Worm (Caenorhabditis elegans): Measurements from ENCODE around the gene Y4C6B.2.
"Not testable (repeated sequence)": the region's sequence is repeated elsewhere in the genome, so short reads cannot be mapped to it uniquely, and the experiment has no call there.

ce11 chrIV:5313011-5313410, 26.4 kb upstream of the Y4C6B.2 start, which contains the start of the genes msp-59 and ZK354.2:
- TF ChIP-seq cog-1 (tag; optimal IDR thresholded peaks at IDR 0.05); T22C8.4 (GFP tag; IDR thresholded peaks at IDR 0.05); flt-1 (GFP tag; IDR thresholded peaks at IDR 0.05); ztf-29 (GFP tag; IDR thresholded peaks at IDR 0.05); klf-2 (GFP tag; conservative IDR thresholded peaks at IDR 0.05); ref-1 (GFP tag; conservative IDR thresholded peaks at IDR 0.05); ztf-23 (GFP tag; IDR thresholded peaks at IDR 0.05); med-1 (GFP tag; optimal IDR thresholded peaks at IDR 0.05; ENCODE audit: insufficient read depth): not testable (repeated sequence)

All from whole organism, midembryonic.